Worm (Caenorhabditis elegans): Measurements from ENCODE around the gene W07G4.5.

DNA sequence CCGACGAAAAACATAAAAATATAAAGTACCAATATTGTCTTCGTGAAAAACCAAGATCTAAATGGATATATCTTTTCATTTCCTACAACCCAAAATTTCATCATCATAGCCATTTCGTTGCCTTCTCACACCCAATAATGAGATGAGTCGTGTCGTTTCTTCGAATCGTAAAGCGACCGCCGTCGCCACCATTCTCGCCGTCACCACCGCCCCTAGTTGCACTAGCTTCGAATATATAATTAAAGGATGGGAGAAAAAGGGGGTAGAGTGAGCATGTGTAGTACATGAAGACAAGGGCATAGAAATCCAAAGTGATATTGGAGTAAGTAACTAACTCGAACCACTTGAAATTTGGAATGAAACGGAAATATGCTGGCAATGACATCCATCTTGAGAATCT, 25.5 kb upstream of the W07G4.5 start:
- TF ChIP-seq lsy-2 (tag; optimal IDR thresholded peaks at IDR 0.05) (no peak), mdl-1 (tag; optimal IDR thresholded peaks at IDR 0.05) (no peak), F13H6.1 (tag; optimal IDR thresholded peaks at IDR 0.05) (no peak), nhr-129 (tag; optimal IDR thresholded peaks at IDR 0.05) (no peak), nhr-237 (tag; optimal IDR thresholded peaks at IDR 0.05) (no peak), fos-1 (tag; optimal IDR thresholded peaks at IDR 0.05) (no peak), skn-1 (tag; optimal IDR thresholded peaks at IDR 0.05) (no peak), egl-27 (tag; optimal IDR thresholded peaks at IDR 0.05) (no peak)

Data from whole organism, L2 larva.